Worm (Caenorhabditis elegans) whole organism, L4 larva: ENCODE results near the gene C29F3.7.

ENCODE experiments used
- F26F4.8 ChIP-seq: fragments of 200-800 bp; sonication (Bioruptor generic); conservative IDR thresholded peaks from 2 replicates; pipeline ENCODE4 v1.3.6; 2022; ENCODE audit warnings: missing genetic modification characterization, missing compliant biosample characterization
- F37D6.2 ChIP-seq: sonication (generic microtip); optimal IDR thresholded peaks from 2 replicates; lab custom pipeline; 2016; ENCODE audit warnings: mild to moderate bottlenecking, missing genetic modification characterization, missing compliant biosample characterization
- F44E2.7 ChIP-seq: fragments of 200-800 bp; sonication (Bioruptor generic); IDR thresholded peaks from 2 replicates; pipeline ENCODE4 v2.1.2; 2022; ENCODE audit warnings: missing genetic modification characterization, missing compliant biosample characterization
- Y105C5A.15 ChIP-seq: fragments of 200-800 bp; sonication (Bioruptor generic); IDR thresholded peaks from 2 replicates; pipeline ENCODE4 v1.3.6; 2022; ENCODE audit warnings: missing genetic modification characterization, missing compliant biosample characterization
- ZK546.5 ChIP-seq, 2 experiments: sonication (generic microtip); optimal IDR thresholded peaks; 2 replicates each; lab custom pipeline; 2017; ENCODE audit warnings: missing biosample characterization in 2 of 2, missing genetic modification characterization in 2 of 2
- aha-1 ChIP-seq: fragments of 150-350 bp; peaks from one replicate; lab custom pipeline; 2014; ENCODE audit warnings: missing biosample characterization, missing genetic modification characterization
- aly-2 ChIP-seq: sonication (generic microtip); optimal IDR thresholded peaks from 2 replicates; lab custom pipeline; 2018; ENCODE audit warnings: missing biosample characterization, missing genetic modification characterization
- ceh-28 ChIP-seq: fragments of 150-350 bp; optimal IDR thresholded peaks from 2 replicates; lab custom pipeline; 2014; ENCODE audit warnings: missing biosample characterization, missing genetic modification reagents, missing genetic modification characterization
- ceh-44 ChIP-seq: fragments of 200-800 bp; sonication (Bioruptor generic); IDR thresholded peaks from 2 replicates; pipeline ENCODE4 v1.3.6; 2022; ENCODE audit warnings: missing genetic modification reagents, missing genetic modification characterization, missing compliant biosample characterization
- cey-2 ChIP-seq: sonication (generic microtip); optimal IDR thresholded peaks from 3 replicates; lab custom pipeline; 2017; ENCODE audit warnings: missing genetic modification characterization, mild to moderate bottlenecking, missing compliant biosample characterization, antibody characterized with exemption, borderline replicate concordance; ENCODE audit not compliant: insufficient read depth
- ctbp-1 ChIP-seq: fragments of 200-800 bp; sonication (Bioruptor generic); IDR thresholded peaks from 2 replicates; pipeline ENCODE4 v1.3.6; 2022; ENCODE audit warnings: missing genetic modification reagents, missing genetic modification characterization, missing compliant biosample characterization
- daf-12 ChIP-seq: fragments of 150-350 bp; optimal IDR thresholded peaks from 2 replicates; lab custom pipeline; 2014; ENCODE audit warnings: missing biosample characterization, missing genetic modification reagents, missing genetic modification characterization
- daf-19 ChIP-seq: fragments of 200-800 bp; sonication (Bioruptor generic); conservative IDR thresholded peaks from 2 replicates; pipeline ENCODE4 v1.3.6; 2022; ENCODE audit warnings: missing genetic modification characterization, missing compliant biosample characterization
- daf-8 ChIP-seq: fragments of 200-800 bp; sonication (Bioruptor generic); IDR thresholded peaks from 2 replicates; pipeline ENCODE4 v1.3.6; 2022; ENCODE audit warnings: missing genetic modification characterization, missing compliant biosample characterization
- duxl-1 ChIP-seq: sonication (generic microtip); optimal IDR thresholded peaks from 2 replicates; lab custom pipeline; 2016; ENCODE audit warnings: mild to moderate bottlenecking, missing genetic modification characterization, moderate library complexity, missing compliant biosample characterization; ENCODE audit not compliant: poor library complexity
- dve-1 ChIP-seq: sonication (generic microtip); optimal IDR thresholded peaks from 2 replicates; lab custom pipeline; 2017; ENCODE audit warnings: antibody characterized with exemption, mild to moderate bottlenecking, missing genetic modification characterization, missing compliant biosample characterization; ENCODE audit not compliant: insufficient read depth
- egl-27 ChIP-seq: sonication (generic microtip); optimal IDR thresholded peaks from 3 replicates; lab custom pipeline; 2017; ENCODE audit warnings: missing biosample characterization, missing genetic modification reagents, missing genetic modification characterization
- lin-13 ChIP-seq: fragments of 150-350 bp; optimal IDR thresholded peaks from 2 replicates; lab custom pipeline; 2014; ENCODE audit warnings: missing biosample characterization, missing genetic modification reagents, missing genetic modification characterization
- lin-29 ChIP-seq: fragments of 200-800 bp; sonication (Bioruptor generic); IDR thresholded peaks from 2 replicates; pipeline ENCODE4 v1.3.6; 2022; ENCODE audit warnings: missing genetic modification reagents, missing genetic modification characterization, missing compliant biosample characterization
- lin-38 ChIP-seq: fragments of 200-800 bp; sonication (Bioruptor generic); IDR thresholded peaks from 2 replicates; pipeline ENCODE4 v1.3.6; 2022; ENCODE audit warnings: missing genetic modification reagents, missing genetic modification characterization, missing compliant biosample characterization
- lsy-2 ChIP-seq, 2 experiments: fragments of 150-350 bp in 1 of 2; sonication (generic microtip) in 1 of 2; optimal IDR thresholded peaks; 2 replicates each; lab custom pipeline; 2014 to 2017; ENCODE audit warnings: missing biosample characterization in 2 of 2, missing genetic modification characterization in 2 of 2
- nhr-10 ChIP-seq: fragments of 150-350 bp; optimal IDR thresholded peaks from 2 replicates; lab custom pipeline; 2014; ENCODE audit warnings: missing biosample characterization, missing genetic modification characterization
- nhr-102 ChIP-seq: sonication (generic microtip); optimal IDR thresholded peaks from 2 replicates; lab custom pipeline; 2016; ENCODE audit warnings: mild to moderate bottlenecking, missing genetic modification characterization, moderate library complexity, missing compliant biosample characterization
- nhr-25 ChIP-seq: sonication (generic microtip); optimal IDR thresholded peaks from 2 replicates; lab custom pipeline; 2017; ENCODE audit warnings: missing genetic modification characterization, mild to moderate bottlenecking, missing compliant biosample characterization, antibody characterized with exemption, moderate library complexity, borderline replicate concordance; ENCODE audit not compliant: insufficient read depth
- nhr-28 ChIP-seq: fragments of 150-350 bp; optimal IDR thresholded peaks from 2 replicates; lab custom pipeline; 2014; ENCODE audit warnings: missing biosample characterization, missing genetic modification characterization
- nhr-41 ChIP-seq: fragments of 200-800 bp; sonication (Bioruptor generic); IDR thresholded peaks from 2 replicates; pipeline ENCODE4 v1.3.6; 2022; ENCODE audit warnings: missing genetic modification reagents, missing genetic modification characterization, missing compliant biosample characterization
- nhr-42 ChIP-seq: fragments of 200-800 bp; sonication (Bioruptor generic); IDR thresholded peaks from 2 replicates; pipeline ENCODE4 v1.3.6; 2022; ENCODE audit warnings: missing genetic modification characterization, missing compliant biosample characterization
- nhr-48 ChIP-seq: sonication (generic microtip); optimal IDR thresholded peaks from 2 replicates; lab custom pipeline; 2016; ENCODE audit warnings: mild to moderate bottlenecking, missing genetic modification characterization, missing compliant biosample characterization
- nhr-6 ChIP-seq: fragments of 150-350 bp; optimal IDR thresholded peaks from 2 replicates; lab custom pipeline; 2014; ENCODE audit warnings: missing biosample characterization, missing genetic modification characterization
- nhr-76 ChIP-seq: fragments of 150-350 bp; optimal IDR thresholded peaks from 2 replicates; lab custom pipeline; 2014; ENCODE audit warnings: missing biosample characterization, missing genetic modification characterization
- nhr-77 ChIP-seq: fragments of 150-350 bp; optimal IDR thresholded peaks from 2 replicates; lab custom pipeline; 2014; ENCODE audit warnings: missing biosample characterization, missing genetic modification characterization
- pha-4 ChIP-seq, 2 experiments: fragments of 150-350 bp in 1 of 2; fragments of 200-800 bp in 1 of 2; sonication (Bioruptor generic) in 1 of 2; IDR thresholded peaks in 1 of 2; optimal IDR thresholded peaks in 1 of 2; 2 replicates each; pipeline versions ENCODE4 v1.3.6 to Lab custom; 2014 to 2022; ENCODE audit warnings: missing genetic modification characterization in 2 of 2, missing genetic modification reagents in 2 of 2, missing biosample characterization in 1 of 2, missing compliant biosample characterization in 1 of 2
- rbr-2 ChIP-seq: sonication (generic microtip); optimal IDR thresholded peaks from 2 replicates; lab custom pipeline; 2016; ENCODE audit warnings: missing genotype, missing genetic modification characterization, missing compliant biosample characterization
- snpc-4 ChIP-seq: fragments of 150-350 bp; optimal IDR thresholded peaks from 2 replicates; lab custom pipeline; 2014; ENCODE audit warnings: missing biosample characterization, missing genetic modification characterization
- spr-3 ChIP-seq: fragments of 200-800 bp; sonication (Bioruptor generic); optimal IDR thresholded peaks from 2 replicates; lab custom pipeline; 2018; ENCODE audit warnings: mild to moderate bottlenecking, missing genetic modification characterization, missing compliant biosample characterization
- unc-39 ChIP-seq: sonication (generic microtip); optimal IDR thresholded peaks from 2 replicates; lab custom pipeline; 2017; ENCODE audit warnings: missing biosample characterization, missing genetic modification characterization
- unc-62 ChIP-seq, 3 experiments: fragments of 150-350 bp in 1 of 3; sonication (generic microtip); optimal IDR thresholded peaks in 2 of 3; peaks in 1 of 3; 1 replicate in 1 of 3; 2 replicates in 2 of 3; lab custom pipeline; 2014 to 2017; ENCODE audit warnings: missing biosample characterization in 3 of 3, missing genetic modification characterization in 3 of 3, missing genetic modification reagents in 3 of 3, missing genotype in 1 of 3
- vab-7 ChIP-seq: fragments of 200-800 bp; sonication (Bioruptor generic); IDR thresholded peaks from 2 replicates; pipeline ENCODE4 v1.3.6; 2022; ENCODE audit warnings: missing genetic modification reagents, missing genetic modification characterization, missing compliant biosample characterization
- zip-2 ChIP-seq: fragments of 150-350 bp; optimal IDR thresholded peaks from 2 replicates; lab custom pipeline; 2014; ENCODE audit warnings: missing biosample characterization, missing genetic modification characterization
- ztf-11 ChIP-seq: fragments of 150-350 bp; optimal IDR thresholded peaks from 2 replicates; lab custom pipeline; 2014; ENCODE audit warnings: missing biosample characterization, missing genetic modification characterization

Gene C29F3.7

ce11 chrV:15344481-15344880 lies 10.2 kb upstream of the C29F3.7 start, which contains the start of gene wrt-8:
Gene wrt-8 (minus strand): TSS chrV:15344581.
- TF ChIP-seq nhr-6 (tag; lab: Kevin White, UChicago) (no peak), F26F4.8 (GFP tag; lab: Robert Waterston, UW) (no peak)

- TF ChIP-seq nhr-76 (no peak), ztf-11 (tag; lab: Kevin White, UChicago) (no peak), nhr-25 (tag; lab: Kevin White, UChicago) (no peak), nhr-28 (tag; lab: Kevin White, UChicago) (no peak), Y105C5A.15 (GFP tag; lab: Robert Waterston, UW) (no peak)
Measured at ce11 chrV:15347292-15347691, 7.4 kb upstream of the C29F3.7 start, which contains the start of gene C29F3.3. Gene C29F3.3 (minus strand): TSS chrV:15347392.

ce11 chrV:15349044-15349443 lies 5.7 kb upstream of the C29F3.7 start, which contains the start of gene clec-230:
Gene clec-230 (minus strand): TSS chrV:15349144.
- TF ChIP-seq unc-62 (GFP tag; optimal IDR thresholded peaks at IDR 0.05 in 1 of 2; lab: Kevin White, UChicago) (peak in 1 of 2 experiments; percentile 64), unc-62 (tag; optimal IDR thresholded peaks at IDR 0.05; lab: Kevin White, UChicago) (no peak), spr-3 (GFP tag; lab: Kevin White, UChicago) (no peak)

- TF ChIP-seq vab-7 (GFP tag; lab: Robert Waterston, UW): no peak
- no peak for TF ChIP-seq ctbp-1 (GFP tag; lab: Robert Waterston, UW)
- no peak for TF ChIP-seq pha-4 (GFP tag; IDR thresholded peaks at IDR 0.05; lab: Robert Waterston, UW)
- TF ChIP-seq pha-4 (tag; optimal IDR thresholded peaks at IDR 0.05; lab: Kevin White, UChicago): no peak
- TF ChIP-seq ceh-28 (tag; lab: Kevin White, UChicago): no peak
- no peak for TF ChIP-seq rbr-2
- no peak for TF ChIP-seq snpc-4 (tag; lab: Kevin White, UChicago)
- no peak for TF ChIP-seq daf-19 (GFP tag; lab: Robert Waterston, UW)
- TF ChIP-seq zip-2 (tag; lab: Kevin White, UChicago): no peak
- no peak for TF ChIP-seq lin-13
- TF ChIP-seq lin-38 (GFP tag; lab: Robert Waterston, UW): no peak
- TF ChIP-seq egl-27: no peak
- no peak for TF ChIP-seq daf-12 (tag; lab: Kevin White, UChicago)
- TF ChIP-seq duxl-1 (tag; lab: Kevin White, UChicago): no peak
- no peak for TF ChIP-seq nhr-25 (tag; lab: Kevin White, UChicago)
- no peak for TF ChIP-seq unc-39 (tag; lab: Kevin White, UChicago)
- no peak for TF ChIP-seq lin-29 (GFP tag; lab: Robert Waterston, UW)
- no peak for TF ChIP-seq nhr-48 (tag; lab: Kevin White, UChicago)
- no peak for TF ChIP-seq cey-2
- no peak for TF ChIP-seq lsy-2 (tag; optimal IDR thresholded peaks at IDR 0.05; lab: Kevin White, UChicago)
Measured at ce11 chrV:15350615-15351014, 4.1 kb upstream of the C29F3.7 start, which contains the start of gene clec-231. Gene clec-231 (minus strand): TSS chrV:15350715.

- TF ChIP-seq dve-1 (tag; lab: Kevin White, UChicago): no peak
- TF ChIP-seq aha-1 (tag; lab: Kevin White, UChicago): no peak
- no peak for TF ChIP-seq duxl-1 (tag; lab: Kevin White, UChicago)
- TF ChIP-seq lin-38 (GFP tag; lab: Robert Waterston, UW): no peak
- no peak for TF ChIP-seq daf-19 (GFP tag; lab: Robert Waterston, UW)
- TF ChIP-seq ceh-28 (tag; lab: Kevin White, UChicago): no peak
- no peak for TF ChIP-seq nhr-77 (tag; lab: Kevin White, UChicago)
- TF ChIP-seq nhr-41 (GFP tag; lab: Robert Waterston, UW): no peak
- TF ChIP-seq ceh-44 (GFP tag; lab: Robert Waterston, UW): no peak
- TF ChIP-seq nhr-6 (tag; lab: Kevin White, UChicago): no peak
- no peak for TF ChIP-seq nhr-10 (tag; lab: Kevin White, UChicago)
- no peak for TF ChIP-seq lin-13
- TF ChIP-seq nhr-42 (GFP tag; lab: Robert Waterston, UW): no peak
- TF ChIP-seq aly-2 (tag; lab: Kevin White, UChicago): no peak
- no peak for TF ChIP-seq nhr-102 (tag; lab: Kevin White, UChicago)
- no peak for TF ChIP-seq F44E2.7 (GFP tag; lab: Robert Waterston, UW)
- TF ChIP-seq ZK546.5 (tag; optimal IDR thresholded peaks at IDR 0.05; lab: Kevin White, UChicago): no peak
- TF ChIP-seq F37D6.2: no peak
- no peak for TF ChIP-seq daf-8
- TF ChIP-seq, all 104 proteins: peak for 0
Measured at ce11 chrV:15352376-15352775, 2.3 kb upstream of the C29F3.7 start, which contains the start of gene srx-58. Gene srx-58 (plus strand): TSS chrV:15352676.
